Fruit fly (Drosophila melanogaster): ENCODE results near the gene CG12998.

Gene CG12998

dm6 chrX:17244854-17245253 lies 26.4 kb downstream of the CG12998 start, which contains the start of gene CG8915:
CG8915 (minus strand) TSS chrX:17245001.
- no peak for TF ChIP-seq noc (tag; optimal IDR thresholded peaks at IDR 0.05)

- TF ChIP-seq noc (tag; optimal IDR thresholded peaks at IDR 0.05) = no peak
These were observed 28.4 kb downstream of the CG12998 start, which contains the start of gene CG42854 for dm6 chrX:17246916-17247315. CG42854 (minus strand) TSS chrX:17247016.

DNA sequence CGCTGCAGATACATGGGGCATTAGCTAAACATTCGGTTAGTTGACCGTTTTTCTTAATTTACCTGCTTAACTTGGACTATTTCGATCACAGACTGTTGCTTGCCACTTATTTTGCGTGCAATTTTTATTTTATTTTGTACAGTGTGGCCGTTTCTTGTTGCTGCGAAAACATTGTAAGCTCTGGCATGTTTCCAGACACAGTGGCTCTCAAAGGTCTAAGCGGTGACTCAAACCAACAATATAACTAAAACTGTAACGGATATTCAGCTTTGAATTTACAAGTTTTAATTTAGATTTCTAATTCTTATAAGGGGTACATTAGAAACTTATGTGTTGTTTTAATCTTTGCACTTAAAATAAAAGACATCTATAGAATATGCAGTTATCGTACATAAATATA lies 30.9 kb downstream of the CG12998 start, which contains the start of gene CG8675:
TSS of gene CG8675 (minus strand) at position 177 of the 400 bp plus-strand sequence.
- TF ChIP-seq noc (tag; optimal IDR thresholded peaks at IDR 0.05) = no peak

dm6 chrX:17254094-17254493 lies 35.6 kb downstream of the CG12998 start:
- TF ChIP-seq noc (tag; optimal IDR thresholded peaks at IDR 0.05) = no peak

DNA sequence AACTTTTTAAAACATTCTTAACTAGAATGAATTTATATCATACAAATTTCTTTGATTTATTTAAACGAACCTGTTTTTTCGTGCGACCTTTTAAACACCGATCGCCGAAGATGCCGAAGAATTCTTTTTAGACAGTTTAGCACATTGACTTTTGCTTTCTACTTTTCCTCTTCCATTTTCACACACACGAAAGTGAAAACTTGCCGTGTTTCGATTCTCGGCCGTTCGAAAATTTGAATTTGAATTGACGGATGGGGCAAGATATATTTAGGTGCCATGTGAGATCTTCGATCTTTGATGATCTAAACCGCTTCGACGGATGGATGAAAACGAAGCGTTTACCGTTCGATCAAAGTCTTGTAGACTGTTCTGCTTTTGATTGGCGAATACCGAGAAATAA lies 37.2 kb downstream of the CG12998 start:
- TF ChIP-seq noc (tag; optimal IDR thresholded peaks at IDR 0.05) = no peak

dm6 chrX:17262049-17262448 lies 43.6 kb downstream of the CG12998 start:
- no peak for TF ChIP-seq noc (tag; optimal IDR thresholded peaks at IDR 0.05)

- TF ChIP-seq noc (tag; optimal IDR thresholded peaks at IDR 0.05) = no peak
These were observed 47.0 kb downstream of the CG12998 start for dm6 chrX:17265402-17266028.

All from whole organism, larva.